Worm (Caenorhabditis elegans): ENCODE data around the gene srsx-8.

The srsx-8 gene

DNA sequence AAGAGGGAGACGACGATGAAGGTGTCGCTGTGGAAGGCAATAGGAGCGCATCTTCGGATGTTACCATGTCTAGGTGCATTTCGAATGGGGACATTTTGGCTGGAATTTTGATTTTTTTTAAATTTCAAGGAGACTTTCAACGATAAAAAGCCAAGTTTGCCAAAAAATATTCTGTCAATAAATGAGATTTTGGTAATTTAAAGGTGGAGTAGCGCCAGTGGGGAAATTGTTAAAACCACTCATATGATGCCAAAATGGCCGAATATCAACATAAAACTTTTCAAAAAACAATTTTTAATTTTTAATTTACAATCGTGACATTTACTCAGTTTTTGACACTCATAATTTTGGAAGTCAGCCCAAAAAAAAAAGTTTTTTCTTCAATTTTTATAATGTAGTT lies 41.4 kb downstream of the srsx-8 start, which contains the start of gene nhr-260:
TSS of gene nhr-260 (minus strand) at position 101 of the 400 bp plus-strand sequence.
- no peak for TF ChIP-seq D1046.2 (GFP tag; IDR thresholded peaks at IDR 0.05)
- TF ChIP-seq sdz-12 (GFP tag; optimal IDR thresholded peaks at IDR 0.05) = no peak
- no peak for TF ChIP-seq skn-1 (tag; optimal IDR thresholded peaks at IDR 0.05)
- no peak for TF ChIP-seq F26F4.8 (GFP tag; conservative IDR thresholded peaks at IDR 0.05)

ce11 chrV:1505995-1506394 lies 46.9 kb downstream of the srsx-8 start, which contains the start of gene sru-28:
Gene sru-28, plus strand, starts transcription at chrV:1506295.
- TF ChIP-seq nhr-111 (GFP tag; optimal IDR thresholded peaks at IDR 0.05) (no peak), lin-13 (GFP tag; optimal IDR thresholded peaks at IDR 0.05) (no peak), lin-38 (GFP tag; IDR thresholded peaks at IDR 0.05) (no peak), F10B5.3 (tag; optimal IDR thresholded peaks at IDR 0.05) (no peak)
